Fruit fly (Drosophila melanogaster) whole organism, prepupa: ENCODE results near the gene Spx.

Experiments used
- Blimp-1 ChIP-seq: fragments of 200-800 bp; sonication (Bioruptor generic); optimal IDR thresholded peaks from 3 replicates; lab custom pipeline; 2017; ENCODE audit warnings: missing biosample characterization, missing genetic modification characterization, mild to moderate bottlenecking, moderate library complexity, missing genetic modification reagents
- CG10631 ChIP-seq: fragments of 200-800 bp; sonication (Bioruptor generic); optimal IDR thresholded peaks from 2 replicates; lab custom pipeline; 2016; ENCODE audit warnings: missing biosample characterization, missing genetic modification characterization
- CG10669 ChIP-seq: fragments of 200-800 bp; sonication (Bioruptor generic); optimal IDR thresholded peaks from 3 replicates; lab custom pipeline; 2018; ENCODE audit warnings: missing biosample characterization, mild to moderate bottlenecking, missing genetic modification characterization, moderate library complexity
- CG11294 ChIP-seq: fragments of 200-800 bp; sonication (Bioruptor generic); IDR thresholded peaks from 2 replicates; pipeline ENCODE4 v1.3.6; 2022; ENCODE audit warnings: missing biosample characterization, missing genetic modification characterization
- CG11762 ChIP-seq: fragments of 200-800 bp; sonication (Bioruptor generic); optimal IDR thresholded peaks from 3 replicates; lab custom pipeline; 2016; ENCODE audit warnings: missing biosample characterization, missing genetic modification characterization; ENCODE audit not compliant: insufficient read depth
- CG15336 ChIP-seq: fragments of 200-800 bp; sonication (Bioruptor generic); IDR thresholded peaks from 2 replicates; pipeline ENCODE4 v1.3.6; 2022; ENCODE audit warnings: missing biosample characterization, missing genetic modification characterization
- CG1621 ChIP-seq: fragments of 200-800 bp; sonication (Bioruptor generic); optimal IDR thresholded peaks from 3 replicates; lab custom pipeline; 2018; ENCODE audit warnings: missing biosample characterization, mild to moderate bottlenecking, missing genetic modification characterization
- CG16779 ChIP-seq: fragments of 200-800 bp; sonication (Bioruptor generic); optimal IDR thresholded peaks from 3 replicates; lab custom pipeline; 2017; ENCODE audit warnings: missing biosample characterization, mild to moderate bottlenecking, missing genetic modification characterization
- CG32006 ChIP-seq: fragments of 200-800 bp; sonication (Bioruptor generic); optimal IDR thresholded peaks from 3 replicates; lab custom pipeline; 2017; ENCODE audit warnings: missing biosample characterization, mild to moderate bottlenecking, missing genetic modification characterization
- CG34406 ChIP-seq: fragments of 200-800 bp; sonication (Bioruptor generic); optimal IDR thresholded peaks from 3 replicates; lab custom pipeline; 2016; ENCODE audit warnings: missing biosample characterization, missing genetic modification characterization
- CG3919 ChIP-seq: fragments of 200-800 bp; sonication (Bioruptor generic); optimal IDR thresholded peaks from 3 replicates; lab custom pipeline; 2016; ENCODE audit warnings: missing biosample characterization, missing genetic modification characterization
- CG4318 ChIP-seq: fragments of 200-800 bp; sonication (Bioruptor generic); optimal IDR thresholded peaks from 3 replicates; lab custom pipeline; 2017; ENCODE audit warnings: missing biosample characterization, mild to moderate bottlenecking, missing genetic modification characterization
- CG6163 ChIP-seq: fragments of 200-800 bp; sonication (Bioruptor generic); IDR thresholded peaks from 3 replicates; pipeline ENCODE4 v1.3.6; 2022; ENCODE audit warnings: missing biosample characterization, missing genetic modification characterization
- CG6792 ChIP-seq: fragments of 200-800 bp; sonication (Bioruptor generic); optimal IDR thresholded peaks from 3 replicates; lab custom pipeline; 2016; ENCODE audit warnings: missing biosample characterization, missing genetic modification characterization
- CG6808 ChIP-seq: fragments of 200-800 bp; sonication (Bioruptor generic); optimal IDR thresholded peaks from 3 replicates; lab custom pipeline; 2017; ENCODE audit warnings: missing biosample characterization, missing genetic modification characterization, mild to moderate bottlenecking, moderate library complexity, missing genetic modification reagents
- CG6854 ChIP-seq: fragments of 200-800 bp; sonication (Bioruptor generic); optimal IDR thresholded peaks from 2 replicates; lab custom pipeline; 2017; ENCODE audit warnings: missing biosample characterization, mild to moderate bottlenecking, missing genetic modification characterization
- CG8119 ChIP-seq: fragments of 200-800 bp; sonication (Bioruptor generic); IDR thresholded peaks from 3 replicates; pipeline ENCODE4 v1.3.6; 2022; ENCODE audit warnings: missing biosample characterization, missing genetic modification characterization
- CG8632 ChIP-seq: fragments of 200-800 bp; sonication (Bioruptor generic); optimal IDR thresholded peaks from 3 replicates; lab custom pipeline; 2016; ENCODE audit warnings: missing biosample characterization, missing genetic modification characterization
- CG9139 ChIP-seq: fragments of 200-800 bp; sonication (Bioruptor generic); optimal IDR thresholded peaks from 3 replicates; lab custom pipeline; 2017; ENCODE audit warnings: missing biosample characterization, mild to moderate bottlenecking, missing genetic modification characterization
- Eip75B ChIP-seq: fragments of 200-800 bp; sonication (Bioruptor generic); optimal IDR thresholded peaks from 3 replicates; lab custom pipeline; 2016; ENCODE audit warnings: missing biosample characterization, missing genetic modification characterization
- Eip78C ChIP-seq: fragments of 200-800 bp; sonication (Bioruptor generic); peaks from one replicate; lab custom pipeline; 2016; ENCODE audit warnings: missing biosample characterization, missing genetic modification characterization
- Eip93F ChIP-seq: fragments of 200-800 bp; sonication (Bioruptor generic); optimal IDR thresholded peaks from 2 replicates; lab custom pipeline; 2016; ENCODE audit warnings: missing biosample characterization, mild to moderate bottlenecking, missing genetic modification characterization
- Ets21C ChIP-seq: fragments of 200-800 bp; sonication (Bioruptor generic); optimal IDR thresholded peaks from 3 replicates; lab custom pipeline; 2016; ENCODE audit warnings: missing biosample characterization, missing genetic modification characterization
- Ets96B ChIP-seq: fragments of 200-800 bp; optimal IDR thresholded peaks from 2 replicates; lab custom pipeline; 2019; ENCODE audit warnings: missing biosample characterization, mild to moderate bottlenecking, missing genetic modification characterization, moderate library complexity
- Gug ChIP-seq: fragments of 200-800 bp; sonication (Bioruptor generic); IDR thresholded peaks from 2 replicates; pipeline ENCODE4 v1.3.6; 2022; ENCODE audit warnings: missing biosample characterization, missing genetic modification characterization
- Hr39 ChIP-seq: fragments of 200-800 bp; sonication (Bioruptor generic); optimal IDR thresholded peaks from 2 replicates; lab custom pipeline; 2016; ENCODE audit warnings: missing biosample characterization, missing genetic modification characterization
- Hr4 ChIP-seq: fragments of 200-800 bp; sonication (Bioruptor generic); optimal IDR thresholded peaks from 3 replicates; lab custom pipeline; 2016; ENCODE audit warnings: missing biosample characterization, missing genetic modification characterization
- Lpt ChIP-seq: fragments of 200-800 bp; sonication (Bioruptor generic); optimal IDR thresholded peaks from 3 replicates; lab custom pipeline; 2016; ENCODE audit warnings: missing biosample characterization, missing genetic modification characterization
- Sox102F ChIP-seq: fragments of 200-800 bp; sonication (Bioruptor generic); optimal IDR thresholded peaks from 2 replicates; lab custom pipeline; 2016; ENCODE audit warnings: missing biosample characterization, mild to moderate bottlenecking, missing genetic modification characterization
- Sox14 ChIP-seq: fragments of 200-800 bp; sonication (Bioruptor generic); optimal IDR thresholded peaks from 3 replicates; lab custom pipeline; 2016; ENCODE audit warnings: missing biosample characterization, missing genetic modification characterization
- Sox15 ChIP-seq: fragments of 200-800 bp; sonication (Bioruptor generic); optimal IDR thresholded peaks from 3 replicates; lab custom pipeline; 2016; ENCODE audit warnings: missing biosample characterization, missing genetic modification characterization
- achi ChIP-seq: fragments of 200-800 bp; sonication (Bioruptor generic); optimal IDR thresholded peaks from 3 replicates; lab custom pipeline; 2016; ENCODE audit warnings: missing biosample characterization, missing genetic modification characterization
- acj6 ChIP-seq: fragments of 200-800 bp; sonication (Bioruptor generic); optimal IDR thresholded peaks from 3 replicates; lab custom pipeline; 2016; ENCODE audit warnings: missing biosample characterization, missing genetic modification characterization
- dac ChIP-seq: fragments of 200-800 bp; sonication (Bioruptor generic); optimal IDR thresholded peaks from 2 replicates; lab custom pipeline; 2017; ENCODE audit warnings: missing biosample characterization, mild to moderate bottlenecking, missing genetic modification characterization
- dsx ChIP-seq: fragments of 200-800 bp; optimal IDR thresholded peaks from 3 replicates; lab custom pipeline; 2019; ENCODE audit warnings: missing biosample characterization, mild to moderate bottlenecking, missing genetic modification characterization, moderate library complexity; ENCODE audit not compliant: poor library complexity, severe bottlenecking
- eg ChIP-seq: fragments of 200-800 bp; sonication (Bioruptor generic); IDR thresholded peaks from 3 replicates; pipeline ENCODE4 v1.3.6; 2022; ENCODE audit warnings: missing biosample characterization, missing genetic modification characterization
- esn ChIP-seq: fragments of 200-800 bp; sonication (Bioruptor generic); optimal IDR thresholded peaks from 2 replicates; lab custom pipeline; 2016; ENCODE audit warnings: missing biosample characterization, mild to moderate bottlenecking, missing genetic modification characterization, moderate library complexity
- fd85E ChIP-seq: fragments of 200-800 bp; sonication (Bioruptor generic); optimal IDR thresholded peaks from 3 replicates; lab custom pipeline; 2016; ENCODE audit warnings: missing biosample characterization, missing genetic modification characterization
- lz ChIP-seq: fragments of 200-800 bp; sonication (Bioruptor generic); optimal IDR thresholded peaks from 3 replicates; lab custom pipeline; 2016; ENCODE audit warnings: missing biosample characterization, missing genetic modification characterization
- net ChIP-seq: fragments of 200-800 bp; sonication (Bioruptor generic); optimal IDR thresholded peaks from 3 replicates; lab custom pipeline; 2016; ENCODE audit warnings: missing biosample characterization, missing genetic modification characterization
- pdm3 ChIP-seq: fragments of 200-800 bp; sonication (Bioruptor generic); optimal IDR thresholded peaks from 3 replicates; lab custom pipeline; 2016; ENCODE audit warnings: missing biosample characterization, missing genetic modification characterization
- salr ChIP-seq, 2 experiments: fragments of 200-800 bp; sonication (Bioruptor generic); optimal IDR thresholded peaks; 3 replicates each; lab custom pipeline; 2016 to 2018; ENCODE audit warnings: missing biosample characterization in 2 of 2, missing genetic modification characterization in 2 of 2, mild to moderate bottlenecking in 1 of 2
- spab ChIP-seq: fragments of 200-800 bp; sonication (Bioruptor generic); optimal IDR thresholded peaks from 2 replicates; lab custom pipeline; 2017; ENCODE audit warnings: missing biosample characterization, mild to moderate bottlenecking, missing genetic modification characterization, missing genetic modification reagents
- ss ChIP-seq, 2 experiments: fragments of 200-800 bp; sonication (Bioruptor generic); optimal IDR thresholded peaks; 2 replicates in 1 of 2; 3 replicates in 1 of 2; lab custom pipeline; 2017 to 2018; ENCODE audit warnings: mild to moderate bottlenecking in 2 of 2, missing biosample characterization in 2 of 2, missing genetic modification characterization in 2 of 2, moderate library complexity in 1 of 2
- vri ChIP-seq: fragments of 200-800 bp; sonication (Bioruptor generic); optimal IDR thresholded peaks from 3 replicates; lab custom pipeline; 2016; ENCODE audit warnings: missing biosample characterization, mild to moderate bottlenecking, missing genetic modification characterization

The Spx gene

dm6 chrX:6263614-6264130 is 8.1 kb downstream of the Spx start (continued):
- TF ChIP-seq net (GFP tag; lab: Kevin White, UChicago) (peak; percentile 43), Eip75B (GFP tag; lab: Kevin White, UChicago) (peak; percentile 16), Sox14 (peak; percentile 19), CG11294 (GFP tag; lab: Robert Waterston, UW) (no peak), achi (GFP tag; lab: Kevin White, UChicago) (peak; percentile 37), CG1621 (tag; lab: Kevin White, UChicago) (no peak), salr (GFP tag; optimal IDR thresholded peaks at IDR 0.05; lab: Kevin White, UChicago) (peak in 1 of 2 experiments; percentile 25), dsx (peak; percentile 1)

dm6 chrX:6264456-6264855 is 8.8 kb downstream of the Spx start:
- TF ChIP-seq Hr39 (GFP tag; lab: Kevin White, UChicago) (no peak), CG11294 (GFP tag; lab: Robert Waterston, UW) (no peak)

- TF ChIP-seq CG6792 (GFP tag; lab: Kevin White, UChicago): peak; percentile 93
- peak; percentile 97 for TF ChIP-seq Lpt (GFP tag; lab: Kevin White, UChicago)
- peak; percentile 56 for TF ChIP-seq CG6854 (GFP tag; lab: Kevin White, UChicago)
- peak; percentile 97 for TF ChIP-seq dac (GFP tag; lab: Kevin White, UChicago)
- peak; percentile 92 for TF ChIP-seq CG11762 (GFP tag; lab: Kevin White, UChicago)
- peak; percentile 90 for TF ChIP-seq acj6
- peak; percentile 96 for TF ChIP-seq CG4318
- peak; percentile 74 for TF ChIP-seq dsx
- TF ChIP-seq CG6163 (GFP tag; lab: Robert Waterston, UW): peak; percentile 91
- peak; percentile 92 for TF ChIP-seq Gug (GFP tag; lab: Robert Waterston, UW)
- TF ChIP-seq achi (GFP tag; lab: Kevin White, UChicago): peak; percentile 94
- peak; percentile 96 for TF ChIP-seq net (GFP tag; lab: Kevin White, UChicago)
- peak; percentile 93 for TF ChIP-seq CG3919 (GFP tag; lab: Kevin White, UChicago)
- TF ChIP-seq CG16779: peak; percentile 89
- peak; percentile 83 for TF ChIP-seq CG6808
- peak; percentile 91 for TF ChIP-seq Sox102F (GFP tag; lab: Kevin White, UChicago)
- TF ChIP-seq CG34406: peak; percentile 93
- peak; percentile 96 for TF ChIP-seq CG15336 (GFP tag; lab: Robert Waterston, UW)
- peak; percentile 85 for TF ChIP-seq spab (GFP tag; lab: Kevin White, UChicago)
- peak; percentile 84 for TF ChIP-seq Ets21C (GFP tag; lab: Kevin White, UChicago)
- TF ChIP-seq CG1621 (tag; lab: Kevin White, UChicago): peak; percentile 86
- TF ChIP-seq esn (GFP tag; lab: Kevin White, UChicago): peak; percentile 93
- peak; percentile 73 for TF ChIP-seq CG9139
- TF ChIP-seq lz (GFP tag; lab: Kevin White, UChicago): peak; percentile 92
- TF ChIP-seq Sox14: peak; percentile 92
- TF ChIP-seq CG10631 (GFP tag; lab: Kevin White, UChicago): peak; percentile 92
- TF ChIP-seq Hr4: peak; percentile 97
- peak; percentile 92 for TF ChIP-seq Sox15 (GFP tag; lab: Kevin White, UChicago)
- peak; percentile 98 for TF ChIP-seq Eip78C (GFP tag; lab: Kevin White, UChicago)
- TF ChIP-seq Ets96B (tag; lab: Kevin White, UChicago): peak; percentile 78
- peak; percentile 71 for TF ChIP-seq fd85E (GFP tag; lab: Kevin White, UChicago)
- TF ChIP-seq salr (GFP tag; optimal IDR thresholded peaks at IDR 0.05; lab: Kevin White, UChicago): peak; percentile 67 to 95
- peak; percentile 82 for TF ChIP-seq vri (GFP tag; lab: Kevin White, UChicago)
- TF ChIP-seq Eip93F (GFP tag; lab: Kevin White, UChicago): peak; percentile 25
- TF ChIP-seq Blimp-1 (GFP tag; lab: Kevin White, UChicago): peak; percentile 44
- TF ChIP-seq pdm3: peak; percentile 96
- TF ChIP-seq eg (GFP tag; lab: Robert Waterston, UW): peak; percentile 93
- TF ChIP-seq ss (GFP tag; optimal IDR thresholded peaks at IDR 0.05; lab: Kevin White, UChicago): peak; percentile 64 to 78
- TF ChIP-seq CG8632: peak; percentile 94
- TF ChIP-seq CG10669 (GFP tag; lab: Kevin White, UChicago): peak; percentile 88
- peak; percentile 90 for TF ChIP-seq CG11294 (GFP tag; lab: Robert Waterston, UW)
- peak; percentile 97 for TF ChIP-seq CG8119 (GFP tag; lab: Robert Waterston, UW)
- peak; percentile 98 for TF ChIP-seq CG32006 (GFP tag; lab: Kevin White, UChicago)
These were observed 9.8 kb downstream of the Spx start for dm6 chrX:6265456-6265877.
